Fruit fly (Drosophila melanogaster): ENCODE data around the gene Fadd.

The Fadd gene

DNA sequence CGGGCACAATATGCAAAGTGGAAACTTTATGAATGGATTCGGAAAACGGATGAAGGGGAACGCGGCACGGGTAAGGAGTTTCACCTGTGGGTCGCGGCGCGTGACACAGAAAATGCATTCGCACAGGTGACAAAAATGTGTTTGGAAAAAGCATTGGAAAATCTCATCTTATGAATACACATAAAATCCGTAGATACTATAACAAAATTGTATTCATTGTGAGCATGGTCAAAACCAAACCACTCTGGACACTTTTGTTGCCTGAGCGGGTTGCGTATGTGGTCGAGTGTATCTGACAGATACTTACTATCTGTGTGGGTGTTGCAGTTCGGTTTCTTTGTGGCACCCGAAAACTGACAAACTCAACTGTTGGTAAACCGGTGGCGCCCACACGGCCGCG, 5.2 kb downstream of the Fadd start (continued):
- TF ChIP-seq slbo (GFP tag; IDR thresholded peaks at IDR 0.05): peak; percentile 36; the same call in 1 of the 2 replicates
- peak; percentile 60 for TF ChIP-seq ara (GFP tag; IDR thresholded peaks at IDR 0.05)
- TF ChIP-seq CG2202 (tag; optimal IDR thresholded peaks at IDR 0.05): peak; percentile 11
- TF ChIP-seq sens-2 (GFP tag; IDR thresholded peaks at IDR 0.05): peak; percentile 38; the same call in 1 of the 2 replicates
- peak; percentile 66 for TF ChIP-seq chm (GFP tag; IDR thresholded peaks at IDR 0.05)
- TF ChIP-seq CG12942 (GFP tag; optimal IDR thresholded peaks at IDR 0.05): peak; percentile 25
- no peak for TF ChIP-seq Lim3 (GFP tag; IDR thresholded peaks at IDR 0.05)
- peak; percentile 47; the same call in 1 of the 2 replicates for TF ChIP-seq CG1024 (GFP tag; IDR thresholded peaks at IDR 0.05)
- TF ChIP-seq Oli (tag; optimal IDR thresholded peaks at IDR 0.05): peak; percentile 54
- TF ChIP-seq nmo (GFP tag; optimal IDR thresholded peaks at IDR 0.05): peak; percentile 24
- TF ChIP-seq ranshi (GFP tag; IDR thresholded peaks at IDR 0.05): peak; percentile 63
- peak; percentile 76 for TF ChIP-seq CG34422 (GFP tag; IDR thresholded peaks at IDR 0.05)
- no peak for TF ChIP-seq CG7963 (GFP tag; IDR thresholded peaks at IDR 0.05; ENCODE audit: partially characterized antibody)
- peak; percentile 27 for TF ChIP-seq CoRest (tag; optimal IDR thresholded peaks at IDR 0.05)
- no peak for TF ChIP-seq CG5180 (GFP tag; optimal IDR thresholded peaks at IDR 0.05)
- TF ChIP-seq Camta (GFP tag; optimal IDR thresholded peaks at IDR 0.05): peak; percentile 2
- TF ChIP-seq CG32772 (GFP tag; IDR thresholded peaks at IDR 0.05): peak; percentile 54
- no peak for TF ChIP-seq Doc2 (GFP tag; IDR thresholded peaks at IDR 0.05)
- peak; percentile 9 for TF ChIP-seq Abd-B (GFP tag; optimal IDR thresholded peaks at IDR 0.05)
- peak in 1 of 2 experiments; percentile 54 for TF ChIP-seq dpn (GFP tag; optimal IDR thresholded peaks at IDR 0.05)
- TF ChIP-seq CG16815 (GFP tag; optimal IDR thresholded peaks at IDR 0.05): no peak
- TF ChIP-seq so (GFP tag; IDR thresholded peaks at IDR 0.05): peak; percentile 69; the same call in 1 of the 3 replicates
- no peak for TF ChIP-seq CG10431 (GFP tag; optimal IDR thresholded peaks at IDR 0.05)
- TF ChIP-seq otp (GFP tag; IDR thresholded peaks at IDR 0.05): peak; percentile 68; the same call in 1 of the 3 replicates
- 0 out of 2 replicates have a peak, but pooled peaks have one; percentile 17 for TF ChIP-seq CG10321 (GFP tag; IDR thresholded peaks at IDR 0.05)
- TF ChIP-seq phol (tag; optimal IDR thresholded peaks at IDR 0.05): peak; percentile 39
- peak; percentile 62; the same call in 1 of the 2 replicates for TF ChIP-seq bowl (GFP tag; IDR thresholded peaks at IDR 0.05)
- TF ChIP-seq oc (tag; optimal IDR thresholded peaks at IDR 0.05): peak; percentile 52
- TF ChIP-seq dmrt11E (tag; optimal IDR thresholded peaks at IDR 0.05): peak; percentile 11
- TF ChIP-seq CG11456 (GFP tag; IDR thresholded peaks at IDR 0.05): 0 out of 3 replicates have a peak, but pooled peaks have one; percentile 21
- TF ChIP-seq H15 (GFP tag; IDR thresholded peaks at IDR 0.05): peak; percentile 60; the same call in 2 of the 3 replicates
- no peak for TF ChIP-seq Bteb2 (GFP tag; optimal IDR thresholded peaks at IDR 0.05)
- no peak for TF ChIP-seq Side (GFP tag; optimal IDR thresholded peaks at IDR 0.05)
- TF ChIP-seq fru (optimal IDR thresholded peaks at IDR 0.05): no peak
- no peak for TF ChIP-seq CG7271 (tag; optimal IDR thresholded peaks at IDR 0.05)
- TF ChIP-seq sisA (GFP tag; IDR thresholded peaks at IDR 0.05): peak; percentile 59
- peak; percentile 51; the same call in 1 of the 2 replicates for TF ChIP-seq CG11247 (GFP tag; IDR thresholded peaks at IDR 0.05)
- peak; percentile 55 for TF ChIP-seq sob (GFP tag; IDR thresholded peaks at IDR 0.05)
- no peak for TF ChIP-seq grn (GFP tag; optimal IDR thresholded peaks at IDR 0.05)
- peak; percentile 57 for TF ChIP-seq CG10366 (GFP tag; IDR thresholded peaks at IDR 0.05)
- TF ChIP-seq sr (GFP tag; IDR thresholded peaks at IDR 0.05): peak; percentile 85; the same call in 2 of the 3 replicates
- TF ChIP-seq CG17912 (GFP tag; optimal IDR thresholded peaks at IDR 0.05): no peak
- TF ChIP-seq CG14667 (GFP tag; IDR thresholded peaks at IDR 0.05): peak; percentile 36; the same call in 1 of the 2 replicates
- peak; percentile 75 for TF ChIP-seq Ptx1 (GFP tag; IDR thresholded peaks at IDR 0.05)
- TF ChIP-seq CG9609 (GFP tag; optimal IDR thresholded peaks at IDR 0.05): no peak
- TF ChIP-seq CG4424 (GFP tag; optimal IDR thresholded peaks at IDR 0.05): peak; percentile 44
- no peak for TF ChIP-seq CG15479 (GFP tag; optimal IDR thresholded peaks at IDR 0.05)
- peak; percentile 29 for TF ChIP-seq CG13775 (GFP tag; optimal IDR thresholded peaks at IDR 0.05)
- TF ChIP-seq CG8281 (tag; optimal IDR thresholded peaks at IDR 0.05): no peak
- no peak for TF ChIP-seq MESR4 (GFP tag; optimal IDR thresholded peaks at IDR 0.05)
- peak; percentile 52; the same call in 2 of the 3 replicates for TF ChIP-seq CG11093 (GFP tag; IDR thresholded peaks at IDR 0.05)
- TF ChIP-seq CG4730 (GFP tag; IDR thresholded peaks at IDR 0.05): peak; percentile 54

Measured in whole organism, embryonic.